Worm (Caenorhabditis elegans): Measurements from ENCODE around the gene srw-102.

The srw-102 gene

DNA sequence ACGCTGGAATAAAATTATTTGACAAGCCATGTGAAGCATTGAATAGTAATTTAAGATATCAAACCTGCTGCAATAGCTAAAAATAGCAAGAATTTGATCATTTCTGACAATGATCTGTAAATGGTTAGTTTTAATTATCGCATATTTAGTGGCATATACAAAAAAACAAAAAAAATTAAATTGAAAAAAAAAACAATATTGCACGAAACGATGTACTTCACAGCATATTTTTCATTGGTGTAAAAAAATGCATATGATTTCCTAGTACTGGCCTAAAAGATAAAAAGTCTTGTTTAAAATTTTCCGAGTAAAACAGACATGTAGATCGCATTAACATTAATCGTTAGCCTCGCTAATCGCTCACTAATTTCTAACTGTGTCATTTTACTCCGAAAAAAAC lies 29.0 kb downstream of the srw-102 start, which contains the start of gene ZK697.8:
TSS of gene ZK697.8 (minus strand) at position 101 of the 400 bp plus-strand sequence.
- no peak for TF ChIP-seq elt-2 (tag; optimal IDR thresholded peaks at IDR 0.05)
- no peak for TF ChIP-seq unc-62 (GFP tag; optimal IDR thresholded peaks at IDR 0.05)
- no peak for TF ChIP-seq elt-3 (tag; optimal IDR thresholded peaks at IDR 0.05)
- no peak for TF ChIP-seq nfya-1 (tag; optimal IDR thresholded peaks at IDR 0.05; ENCODE audit: insufficient read depth)
- no peak for TF ChIP-seq nhr-11 (tag; optimal IDR thresholded peaks at IDR 0.05)
- TF ChIP-seq nhr-23 (tag; optimal IDR thresholded peaks at IDR 0.05), result no peak
- TF ChIP-seq tbx-2 (tag; optimal IDR thresholded peaks at IDR 0.05), result no peak
- TF ChIP-seq nhr-28 (tag; optimal IDR thresholded peaks at IDR 0.05), result no peak
- TF ChIP-seq ceh-16 (tag; optimal IDR thresholded peaks at IDR 0.05), result no peak
- TF ChIP-seq lsy-12 (tag; optimal IDR thresholded peaks at IDR 0.05), result no peak
- TF ChIP-seq aly-2 (tag; optimal IDR thresholded peaks at IDR 0.05), result no peak
- TF ChIP-seq snpc-4 (tag; optimal IDR thresholded peaks at IDR 0.05), result no peak

DNA sequence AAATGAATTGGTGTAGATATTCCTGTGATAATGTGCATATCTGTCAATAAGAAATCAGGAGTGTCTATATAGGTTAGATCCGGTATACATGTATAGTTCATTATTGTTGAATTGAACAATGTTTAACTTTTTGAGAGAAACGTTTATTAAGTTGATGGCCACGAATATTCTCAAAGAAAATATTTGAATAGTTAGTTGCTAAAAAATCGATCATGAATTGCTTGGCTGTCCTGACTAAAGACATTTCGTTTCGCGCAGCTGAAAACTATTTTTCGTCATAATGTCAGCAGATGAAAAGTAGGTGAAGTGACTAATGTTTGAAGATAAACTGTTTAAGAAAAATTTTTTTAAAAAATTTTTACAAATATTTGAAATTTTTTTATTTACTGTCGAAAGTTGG lies 31.4 kb downstream of the srw-102 start, which contains the start of gene srh-199:
TSS of gene srh-199 (minus strand) at position 101 of the 400 bp plus-strand sequence.
- TF ChIP-seq fos-1 (tag; optimal IDR thresholded peaks at IDR 0.05) (no peak), nhr-25 (tag; optimal IDR thresholded peaks at IDR 0.05) (no peak), nhr-237 (tag; optimal IDR thresholded peaks at IDR 0.05) (no peak), lsy-12 (tag; optimal IDR thresholded peaks at IDR 0.05) (no peak), nfya-1 (tag; optimal IDR thresholded peaks at IDR 0.05; ENCODE audit: insufficient read depth) (no peak), nhr-23 (tag; optimal IDR thresholded peaks at IDR 0.05) (no peak), lin-39 (tag; optimal IDR thresholded peaks at IDR 0.05) (no peak)

DNA sequence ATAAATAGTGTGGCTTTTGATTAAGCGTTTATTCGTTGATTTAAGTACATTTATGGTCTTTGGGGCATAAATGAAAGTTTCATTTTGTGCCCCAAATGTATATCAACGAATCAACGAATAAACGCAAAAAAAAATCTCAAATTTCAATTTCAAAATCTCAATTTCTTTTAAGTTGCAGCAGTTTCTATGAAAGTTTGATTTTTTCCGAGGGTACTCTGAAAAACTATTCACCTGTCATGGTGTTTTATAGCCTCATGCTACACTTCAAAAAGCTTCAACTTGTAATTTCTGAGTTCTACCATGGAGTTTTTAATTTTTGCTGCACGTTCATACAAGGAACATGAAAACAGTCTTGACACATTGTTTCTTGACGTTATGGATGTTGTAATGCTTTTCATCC lies 32.5 kb downstream of the srw-102 start, which contains the start of gene ZK697.1:
TSS of gene ZK697.1 (plus strand) at position 301 of the 400 bp plus-strand sequence.
- TF ChIP-seq hmg-11 (tag; optimal IDR thresholded peaks at IDR 0.05), result no peak
- no peak for TF ChIP-seq ztf-11 (tag; optimal IDR thresholded peaks at IDR 0.05)
- TF ChIP-seq jun-1 (tag; optimal IDR thresholded peaks at IDR 0.05), result no peak
- no peak for TF ChIP-seq skn-1 (tag; optimal IDR thresholded peaks at IDR 0.05)
- TF ChIP-seq fkh-2 (tag; optimal IDR thresholded peaks at IDR 0.05), result no peak
- no peak for TF ChIP-seq snpc-4 (tag; optimal IDR thresholded peaks at IDR 0.05)
- no peak for TF ChIP-seq elt-2 (tag; optimal IDR thresholded peaks at IDR 0.05)
- no peak for TF ChIP-seq nhr-11 (tag; optimal IDR thresholded peaks at IDR 0.05)
- TF ChIP-seq ZK546.5 (tag; optimal IDR thresholded peaks at IDR 0.05), result no peak
- no peak for TF ChIP-seq unc-39 (tag; optimal IDR thresholded peaks at IDR 0.05)
- no peak for TF ChIP-seq mdl-1 (tag; optimal IDR thresholded peaks at IDR 0.05)
- no peak for TF ChIP-seq fos-1 (tag; optimal IDR thresholded peaks at IDR 0.05)
- no peak for TF ChIP-seq lin-39 (tag; optimal IDR thresholded peaks at IDR 0.05)
- TF ChIP-seq nhr-12 (tag; optimal IDR thresholded peaks at IDR 0.05), result no peak
- TF ChIP-seq mml-1 (tag; optimal IDR thresholded peaks at IDR 0.05), result no peak
- TF ChIP-seq sea-2 (GFP tag; optimal IDR thresholded peaks at IDR 0.05), result no peak
- TF ChIP-seq ceh-82 (tag; optimal IDR thresholded peaks at IDR 0.05), result no peak
- TF ChIP-seq nhr-67 (tag; optimal IDR thresholded peaks at IDR 0.05), result no peak

DNA sequence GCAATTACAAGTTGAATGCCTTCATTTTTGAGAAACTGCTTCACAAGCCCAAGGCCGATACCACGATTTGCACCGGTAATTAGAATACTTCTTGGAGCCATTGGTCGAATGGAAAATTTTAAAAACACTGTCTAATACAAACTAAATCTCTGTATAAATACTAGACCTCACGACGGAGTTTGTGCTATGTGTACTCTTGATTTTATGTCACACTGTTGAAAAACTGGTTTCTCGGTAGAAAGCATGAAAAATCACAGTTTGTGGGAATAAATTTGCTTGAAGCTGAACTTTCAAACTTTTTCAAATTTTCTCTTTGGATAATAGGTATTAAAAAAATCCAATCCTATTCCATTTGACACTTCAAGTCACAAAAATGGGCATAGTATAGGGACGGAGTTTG lies 35.6 kb downstream of the srw-102 start, which contains the start of gene ZK697.14:
TSS of gene ZK697.14 (minus strand) at position 101 of the 400 bp plus-strand sequence.
- TF ChIP-seq jun-1 (tag; optimal IDR thresholded peaks at IDR 0.05) (no peak), nhr-67 (tag; optimal IDR thresholded peaks at IDR 0.05) (no peak), elt-1 (tag; optimal IDR thresholded peaks at IDR 0.05) (no peak), nhr-11 (tag; optimal IDR thresholded peaks at IDR 0.05) (no peak), lsy-12 (tag; optimal IDR thresholded peaks at IDR 0.05) (no peak), nhr-28 (tag; optimal IDR thresholded peaks at IDR 0.05) (no peak), mdl-1 (tag; optimal IDR thresholded peaks at IDR 0.05) (no peak), lin-39 (tag; optimal IDR thresholded peaks at IDR 0.05) (no peak), R02D3.7 (tag; optimal IDR thresholded peaks at IDR 0.05) (no peak), skn-1 (tag; optimal IDR thresholded peaks at IDR 0.05) (no peak), snpc-4 (tag; optimal IDR thresholded peaks at IDR 0.05) (no peak), elt-3 (tag; optimal IDR thresholded peaks at IDR 0.05) (no peak), daf-12 (tag; optimal IDR thresholded peaks at IDR 0.05) (no peak), sea-2 (GFP tag; optimal IDR thresholded peaks at IDR 0.05) (no peak), zag-1 (tag; optimal IDR thresholded peaks at IDR 0.05) (no peak), nhr-12 (tag; optimal IDR thresholded peaks at IDR 0.05) (no peak), mml-1 (tag; optimal IDR thresholded peaks at IDR 0.05) (no peak), ceh-82 (tag; optimal IDR thresholded peaks at IDR 0.05) (no peak), pqm-1 (tag; optimal IDR thresholded peaks at IDR 0.05) (no peak)

DNA sequence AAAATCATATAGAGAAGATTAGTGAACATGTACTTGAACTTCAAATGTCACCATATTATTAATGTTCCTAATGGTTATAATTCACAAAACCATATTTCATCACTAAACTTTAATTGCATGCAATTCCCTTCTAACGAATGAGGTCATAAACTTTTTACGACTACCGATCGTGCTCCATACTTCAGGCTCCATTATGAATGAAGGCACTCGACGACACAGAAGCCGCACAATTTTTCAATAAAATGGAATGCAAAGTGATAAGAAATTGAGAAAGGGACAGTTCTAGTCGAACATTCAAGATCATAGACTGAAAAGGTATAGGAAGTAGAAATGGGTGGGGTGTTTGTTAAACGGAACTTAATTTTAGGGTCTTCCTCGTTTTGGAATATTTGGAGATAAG lies 36.1 kb downstream of the srw-102 start:
- peak; percentile 7 for TF ChIP-seq pqm-1 (tag; optimal IDR thresholded peaks at IDR 0.05)
- no peak for TF ChIP-seq lin-39 (tag; optimal IDR thresholded peaks at IDR 0.05)
- TF ChIP-seq unc-62 (GFP tag; optimal IDR thresholded peaks at IDR 0.05), result no peak
- TF ChIP-seq nhr-76 (tag; optimal IDR thresholded peaks at IDR 0.05), result no peak
- peak; percentile 64 for TF ChIP-seq elt-2 (tag; optimal IDR thresholded peaks at IDR 0.05)

All from whole organism, L3 larva.